Fruit fly (Drosophila melanogaster) whole organism, embryonic: Measurements from ENCODE around the gene mad2.

Source experiments
- Abd-B ChIP-seq: fragments of 200-800 bp; sonication (Bioruptor generic); optimal IDR thresholded peaks from 2 replicates; lab custom pipeline; 2018; ENCODE audit warnings: missing biosample characterization, mild to moderate bottlenecking, missing genetic modification characterization, moderate library complexity
- Atf3 ChIP-seq: fragments of 200-800 bp; sonication (Bioruptor generic); optimal IDR thresholded peaks from 3 replicates; lab custom pipeline; 2016; ENCODE audit warnings: missing biosample characterization, missing genetic modification characterization
- B-H2 ChIP-seq: fragments of 200-800 bp; sonication (Bioruptor generic); optimal IDR thresholded peaks from 2 replicates; lab custom pipeline; 2018; ENCODE audit warnings: missing biosample characterization, mild to moderate bottlenecking, missing genetic modification characterization
- CG10654 ChIP-seq: fragments of 200-800 bp; sonication (Bioruptor generic); optimal IDR thresholded peaks from 2 replicates; lab custom pipeline; 2016; ENCODE audit warnings: missing biosample characterization, missing genetic modification characterization
- CG11085 ChIP-seq: fragments of 200-800 bp; sonication (Bioruptor generic); IDR thresholded peaks from 2 replicates; pipeline ENCODE4 v1.3.6; 2022; ENCODE audit warnings: missing biosample characterization, missing genetic modification characterization
- CG12071 ChIP-seq: fragments of 200-800 bp; sonication (Bioruptor generic); optimal IDR thresholded peaks from 3 replicates; lab custom pipeline; 2018; ENCODE audit warnings: missing biosample characterization, mild to moderate bottlenecking, missing genetic modification characterization
- CG12769 ChIP-seq: fragments of 200-800 bp; sonication (Bioruptor generic); optimal IDR thresholded peaks from 2 replicates; lab custom pipeline; 2019; ENCODE audit warnings: missing biosample characterization, mild to moderate bottlenecking, missing genetic modification characterization, moderate library complexity
- CG13624 ChIP-seq: fragments of 200-800 bp; sonication (Bioruptor generic); optimal IDR thresholded peaks from 2 replicates; lab custom pipeline; 2016; ENCODE audit warnings: missing biosample characterization, missing genetic modification characterization
- CG14050 ChIP-seq: fragments of 200-800 bp; sonication (Bioruptor generic); IDR thresholded peaks from 3 replicates; pipeline ENCODE4 v1.3.6; 2022; ENCODE audit warnings: missing biosample characterization, missing genetic modification characterization
- CG14441 ChIP-seq: fragments of 200-800 bp; sonication (Bioruptor generic); IDR thresholded peaks from 2 replicates; pipeline ENCODE4 v1.3.6; 2022; ENCODE audit warnings: missing biosample characterization, missing genetic modification characterization
- CG16815 ChIP-seq: fragments of 200-800 bp; sonication (Bioruptor generic); optimal IDR thresholded peaks from 3 replicates; lab custom pipeline; 2017; ENCODE audit warnings: missing biosample characterization, mild to moderate bottlenecking, missing genetic modification characterization
- CG32767 ChIP-seq: fragments of 200-800 bp; sonication (Bioruptor generic); IDR thresholded peaks from 2 replicates; pipeline ENCODE4 v1.3.6; 2022; ENCODE audit warnings: missing biosample characterization, missing genetic modification characterization
- CG34224 ChIP-seq: fragments of 200-800 bp; sonication (Bioruptor generic); IDR thresholded peaks from 3 replicates; pipeline ENCODE4 v1.3.6; 2022; ENCODE audit warnings: missing biosample characterization, missing genetic modification characterization; ENCODE audit not compliant: partially characterized antibody
- CG3726 ChIP-seq: fragments of 200-800 bp; sonication (Bioruptor generic); IDR thresholded peaks from 3 replicates; pipeline ENCODE4, ENCODE4 v1.3.6; 2022; ENCODE audit warnings: missing biosample characterization, missing genetic modification characterization
- CG7839 ChIP-seq: fragments of 200-800 bp; sonication (Bioruptor generic); optimal IDR thresholded peaks from 3 replicates; lab custom pipeline; 2018; ENCODE audit warnings: missing biosample characterization, mild to moderate bottlenecking, missing genetic modification characterization, moderate library complexity
- CG7963 ChIP-seq: fragments of 200-800 bp; sonication (Bioruptor generic); IDR thresholded peaks from 3 replicates; pipeline ENCODE4 v1.3.6; 2022; ENCODE audit warnings: missing biosample characterization, missing genetic modification characterization; ENCODE audit not compliant: partially characterized antibody
- CG8089 ChIP-seq: fragments of 200-800 bp; sonication (Bioruptor generic); optimal IDR thresholded peaks from 3 replicates; lab custom pipeline; 2016; ENCODE audit warnings: missing biosample characterization, missing genetic modification characterization
- CG8478 ChIP-seq: fragments of >200 bp; optimal IDR thresholded peaks from 2 replicates; lab custom pipeline; 2018
- CG9437 ChIP-seq: fragments of 200-800 bp; sonication (Bioruptor generic); optimal IDR thresholded peaks from 2 replicates; lab custom pipeline; 2018; ENCODE audit warnings: missing biosample characterization, mild to moderate bottlenecking, missing genetic modification characterization
- CG9876 ChIP-seq: fragments of 200-800 bp; sonication (Bioruptor generic); optimal IDR thresholded peaks from 2 replicates; lab custom pipeline; 2016; ENCODE audit warnings: missing biosample characterization, missing genetic modification characterization
- Dll ChIP-seq: fragments of 200-800 bp; sonication (Bioruptor generic); IDR thresholded peaks from 4 replicates; pipeline ENCODE4 v1.3.6; 2022; ENCODE audit warnings: missing biosample characterization, missing genetic modification characterization; ENCODE audit not compliant: partially characterized antibody
- Drgx ChIP-seq: fragments of 200-800 bp; sonication (Bioruptor generic); IDR thresholded peaks from 2 replicates; pipeline ENCODE4 v1.3.6; 2022; ENCODE audit warnings: missing biosample characterization, missing genetic modification characterization
- Elba2 ChIP-seq: fragments of 200-800 bp; sonication (Bioruptor generic); optimal IDR thresholded peaks from 3 replicates; lab custom pipeline; 2016; ENCODE audit warnings: missing biosample characterization, missing genetic modification characterization
- Ets97D ChIP-seq: fragments of 200-800 bp; sonication (Bioruptor generic); optimal IDR thresholded peaks from 3 replicates; lab custom pipeline; 2016; ENCODE audit warnings: missing biosample characterization, missing genetic modification characterization
- Fer3 ChIP-seq: fragments of 200-800 bp; sonication (Bioruptor generic); optimal IDR thresholded peaks from 2 replicates; lab custom pipeline; 2018; ENCODE audit warnings: missing biosample characterization, mild to moderate bottlenecking, missing genetic modification characterization, moderate library complexity
- HHEX ChIP-seq: fragments of 200-800 bp; sonication (Bioruptor generic); optimal IDR thresholded peaks from 3 replicates; lab custom pipeline; 2017; ENCODE audit warnings: missing biosample characterization, mild to moderate bottlenecking, missing genetic modification characterization, missing genetic modification reagents
- Hmx ChIP-seq: fragments of 200-800 bp; sonication (Bioruptor generic); optimal IDR thresholded peaks from 2 replicates; lab custom pipeline; 2016; ENCODE audit warnings: missing biosample characterization, missing genetic modification characterization
- Opbp ChIP-seq: fragments of 200-800 bp; sonication (Bioruptor generic); IDR thresholded peaks from 3 replicates; pipeline ENCODE4 v1.3.6; 2022; ENCODE audit warnings: missing biosample characterization, missing genetic modification characterization; ENCODE audit not compliant: partially characterized antibody
- Ravus ChIP-seq: fragments of 200-800 bp; sonication (Bioruptor generic); IDR thresholded peaks from 2 replicates; pipeline ENCODE4 v1.3.6; 2022; ENCODE audit warnings: missing biosample characterization, missing genetic modification characterization
- Sox102F ChIP-seq: fragments of 200-800 bp; sonication (Bioruptor generic); optimal IDR thresholded peaks from 2 replicates; lab custom pipeline; 2018; ENCODE audit warnings: missing biosample characterization, mild to moderate bottlenecking, missing genetic modification characterization, moderate library complexity
- Stat92E ChIP-seq, 3 experiments: fragments of >200 bp in 2 of 3; fragments of 200-800 bp in 1 of 3; sonication (Bioruptor generic) in 1 of 3; optimal IDR thresholded peaks; 2 replicates each; lab custom pipeline; 2017 to 2019; ENCODE audit warnings: missing biosample characterization in 3 of 3, missing genetic modification characterization in 3 of 3, mild to moderate bottlenecking in 1 of 3, moderate library complexity in 1 of 3
- ash1 ChIP-seq: fragments of 200-800 bp; sonication (Bioruptor generic); optimal IDR thresholded peaks from 2 replicates; lab custom pipeline; 2018; ENCODE audit warnings: missing biosample characterization, mild to moderate bottlenecking, missing genetic modification characterization
- dan ChIP-seq: fragments of 200-800 bp; sonication (Bioruptor generic); IDR thresholded peaks from 2 replicates; pipeline ENCODE4 v1.3.6; 2022; ENCODE audit warnings: missing biosample characterization, missing genetic modification characterization
- eyg ChIP-seq: fragments of 200-800 bp; sonication (Bioruptor generic); optimal IDR thresholded peaks from 3 replicates; lab custom pipeline; 2016; ENCODE audit warnings: missing biosample characterization, missing genetic modification characterization
- fu2 ChIP-seq: fragments of 200-800 bp; sonication (Bioruptor generic); optimal IDR thresholded peaks from 2 replicates; lab custom pipeline; 2016; ENCODE audit warnings: missing biosample characterization, missing genetic modification characterization
- ham ChIP-seq: fragments of 200-800 bp; sonication (Bioruptor generic); IDR thresholded peaks from 2 replicates; pipeline ENCODE4 v1.3.6; 2022; ENCODE audit warnings: missing biosample characterization, missing genetic modification characterization
- hkb ChIP-seq, 2 experiments: fragments of 200-800 bp in 1 of 2; fragments of >200 bp in 1 of 2; sonication (Bioruptor generic) in 1 of 2; IDR thresholded peaks in 1 of 2; optimal IDR thresholded peaks in 1 of 2; 2 replicates each; pipeline versions ENCODE4 v1.3.6 to Lab custom; 2017 to 2022; ENCODE audit warnings: missing biosample characterization in 1 of 2, missing genetic modification characterization in 1 of 2
- knrl ChIP-seq: fragments of 200-800 bp; sonication (Bioruptor generic); IDR thresholded peaks from 3 replicates; pipeline ENCODE4 v1.3.6; 2022; ENCODE audit warnings: missing biosample characterization, missing genetic modification characterization; ENCODE audit not compliant: partially characterized antibody
- nerfin-1 ChIP-seq: fragments of 200-800 bp; sonication (Bioruptor generic); optimal IDR thresholded peaks from 3 replicates; lab custom pipeline; 2019; ENCODE audit warnings: missing biosample characterization, mild to moderate bottlenecking, missing genetic modification characterization, moderate library complexity
- pan ChIP-seq, 4 experiments: fragments of >200 bp in 3 of 4; fragments of 200-800 bp in 1 of 4; sonication (Bioruptor generic) in 1 of 4; optimal IDR thresholded peaks in 3 of 4; IDR thresholded peaks in 1 of 4; 2 replicates each; pipeline versions ENCODE4 v1.3.6 to Lab custom; 2017 to 2022; ENCODE audit warnings: missing biosample characterization in 2 of 4, missing genetic modification characterization in 2 of 4, mixed read lengths in 1 of 4
- repo ChIP-seq: fragments of 200-800 bp; sonication (Bioruptor generic); optimal IDR thresholded peaks from 2 replicates; lab custom pipeline; 2016; ENCODE audit warnings: missing biosample characterization, missing genetic modification characterization
- salm ChIP-seq: fragments of 200-800 bp; sonication (Bioruptor generic); optimal IDR thresholded peaks from 2 replicates; lab custom pipeline; 2018; ENCODE audit warnings: missing biosample characterization, mild to moderate bottlenecking, missing genetic modification characterization
- sc ChIP-seq, 3 experiments: fragments of >200 bp in 2 of 3; fragments of 200-800 bp in 1 of 3; sonication (Bioruptor generic) in 1 of 3; optimal IDR thresholded peaks; 2 replicates in 2 of 3; 3 replicates in 1 of 3; lab custom pipeline; 2017; ENCODE audit warnings: mild to moderate bottlenecking in 1 of 3, missing biosample characterization in 1 of 3, missing genetic modification characterization in 1 of 3, missing genetic modification reagents in 1 of 3
- sens ChIP-seq: fragments of 200-800 bp; sonication (Bioruptor generic); peaks from one replicate; lab custom pipeline; 2016; ENCODE audit warnings: missing biosample characterization, missing genetic modification characterization
- sens-2 ChIP-seq: fragments of 200-800 bp; sonication (Bioruptor generic); IDR thresholded peaks from 2 replicates; pipeline ENCODE4 v1.3.6; 2022; ENCODE audit warnings: missing biosample characterization, missing genetic modification characterization
- sisA ChIP-seq: fragments of 200-800 bp; sonication (Bioruptor generic); IDR thresholded peaks from 2 replicates; pipeline ENCODE4 v1.3.6; 2022; ENCODE audit warnings: missing biosample characterization, missing genetic modification characterization
- ssp ChIP-seq: fragments of 200-800 bp; sonication (Bioruptor generic); IDR thresholded peaks from 2 replicates; pipeline ENCODE4 v1.3.6; 2022; ENCODE audit warnings: missing biosample characterization, missing genetic modification characterization

mad2 gene

DNA sequence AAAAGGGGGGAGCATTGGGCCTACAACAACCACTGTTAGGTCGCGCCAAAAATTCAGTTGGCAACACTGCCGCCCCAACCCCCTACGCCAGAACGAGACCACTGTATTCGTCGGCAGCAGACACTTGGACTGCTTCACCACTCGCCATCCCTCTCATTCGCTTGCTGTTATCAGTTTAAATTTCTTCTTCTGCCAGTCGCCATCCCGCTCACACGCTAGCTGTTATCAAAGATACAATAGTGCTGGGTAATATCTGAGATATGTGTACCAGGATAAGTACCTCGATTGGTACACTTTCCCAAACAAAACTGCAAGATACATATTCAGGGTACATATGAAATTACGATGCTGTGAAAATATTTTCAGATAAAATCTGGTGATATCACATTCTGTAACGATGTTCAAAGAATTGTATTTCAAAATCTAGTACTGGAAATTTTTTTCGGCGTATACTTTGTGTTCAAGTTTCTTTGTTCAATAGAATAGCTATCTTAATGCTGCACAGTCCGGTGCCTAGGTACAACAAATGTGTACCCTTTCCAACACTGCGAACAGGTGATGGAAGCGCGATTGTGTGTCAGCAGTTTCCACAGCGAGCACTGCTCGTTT lies 42.0 kb downstream of the mad2 start (continued):
- peak; percentile 85 for TF ChIP-seq nerfin-1 (tag; lab: Kevin White, UChicago)
- TF ChIP-seq knrl: peak; percentile 40; the same call in 1 of the 3 replicates
- peak in 1 of 3 experiments; percentile 19 for TF ChIP-seq Stat92E (GFP tag; optimal IDR thresholded peaks at IDR 0.05; lab: Kevin White, UChicago)
- TF ChIP-seq HHEX (GFP tag; lab: Kevin White, UChicago): peak; percentile 80
- TF ChIP-seq sens-2: 0 out of 2 replicates have a peak, but pooled peaks have one; percentile 29
- TF ChIP-seq hkb (optimal IDR thresholded peaks at IDR 0.05; lab: Kevin White, UChicago): no peak
- TF ChIP-seq hkb (GFP tag; IDR thresholded peaks at IDR 0.05; lab: Robert Waterston, UW): peak; percentile 75
- TF ChIP-seq pan (optimal IDR thresholded peaks at IDR 0.05; lab: Kevin White, UChicago): no peak
- TF ChIP-seq pan (GFP tag; optimal IDR thresholded peaks at IDR 0.05 in 1 of 2, IDR thresholded peaks at IDR 0.05 in 1 of 2): no peak
- peak; percentile 68 for TF ChIP-seq eyg (GFP tag; lab: Kevin White, UChicago)
- TF ChIP-seq sisA (GFP tag; lab: Robert Waterston, UW): peak; percentile 69; the same call in 1 of the 2 replicates
- TF ChIP-seq Abd-B: peak; percentile 35
- peak; percentile 80 for TF ChIP-seq CG9437 (GFP tag; lab: Kevin White, UChicago)
- TF ChIP-seq Opbp (GFP tag; lab: Robert Waterston, UW): peak; percentile 48; the same call in 2 of the 3 replicates
- peak; percentile 65 for TF ChIP-seq Hmx
- no peak for TF ChIP-seq ham
- peak; percentile 64 for TF ChIP-seq CG32767
- no peak for TF ChIP-seq Sox102F (GFP tag; lab: Kevin White, UChicago)
- peak; percentile 74 for TF ChIP-seq Ets97D (GFP tag; lab: Kevin White, UChicago)
- no peak for TF ChIP-seq sc (optimal IDR thresholded peaks at IDR 0.05; lab: Kevin White, UChicago)
- TF ChIP-seq sc (GFP tag; optimal IDR thresholded peaks at IDR 0.05; lab: Kevin White, UChicago): peak; percentile 80
- TF ChIP-seq CG9876 (GFP tag; lab: Kevin White, UChicago): peak; percentile 38
- no peak for TF ChIP-seq CG12071 (GFP tag; lab: Kevin White, UChicago)
- peak; percentile 93 for TF ChIP-seq CG12769 (tag; lab: Kevin White, UChicago)
- TF ChIP-seq CG16815 (GFP tag; lab: Kevin White, UChicago): peak; percentile 71
- peak; percentile 77 for TF ChIP-seq CG14441 (GFP tag; lab: Robert Waterston, UW)
- peak; percentile 64 for TF ChIP-seq repo (GFP tag; lab: Kevin White, UChicago)
- TF ChIP-seq CG13624: peak; percentile 80
- TF ChIP-seq fu2: peak; percentile 86
- no peak for TF ChIP-seq CG11085 (GFP tag; lab: Robert Waterston, UW)
- peak; percentile 76 for TF ChIP-seq CG10654 (GFP tag; lab: Kevin White, UChicago)
- peak; percentile 84 for TF ChIP-seq CG7839
- TF ChIP-seq CG14050: peak; percentile 50
- TF ChIP-seq ash1 (GFP tag; lab: Kevin White, UChicago): peak; percentile 70
- TF ChIP-seq Dll (GFP tag; lab: Robert Waterston, UW): no peak
- peak; percentile 10 for TF ChIP-seq Elba2 (GFP tag; lab: Kevin White, UChicago)
- peak; percentile 87 for TF ChIP-seq B-H2 (GFP tag; lab: Kevin White, UChicago)
- peak; percentile 82 for TF ChIP-seq CG8089 (GFP tag; lab: Kevin White, UChicago)
- no peak for TF ChIP-seq dan (GFP tag; lab: Robert Waterston, UW)
- TF ChIP-seq ssp: peak; percentile 34; the same call in 1 of the 2 replicates
- TF ChIP-seq sens (GFP tag; lab: Kevin White, UChicago): peak; percentile 98
- peak; percentile 72 for TF ChIP-seq salm (tag; lab: Kevin White, UChicago)
- no peak for TF ChIP-seq CG7963 (GFP tag; lab: Robert Waterston, UW)
- peak; percentile 20; the same call in 1 of the 2 replicates for TF ChIP-seq Ravus
- peak; percentile 77; the same call in 1 of the 2 replicates for TF ChIP-seq Drgx (GFP tag; lab: Robert Waterston, UW)
- TF ChIP-seq CG8478: peak; percentile 97
- 0 out of 3 replicates have a peak, but pooled peaks have one; percentile 28 for TF ChIP-seq CG3726 (GFP tag; lab: Robert Waterston, UW)
- no peak; the same call in 2 of the 3 replicates for TF ChIP-seq CG34224 (GFP tag; lab: Robert Waterston, UW)
- TF ChIP-seq Fer3: peak; percentile 85
- TF ChIP-seq Atf3 (GFP tag; lab: Kevin White, UChicago): peak; percentile 50
